Worm (Caenorhabditis elegans) whole organism, L4 larva: ENCODE measurements around the gene nasp-1.

ENCODE experiments used
- R02D3.7 ChIP-seq: fragments of 150-350 bp; sonication (generic microtip); optimal IDR thresholded peaks from 3 replicates; lab custom pipeline; 2014; ENCODE audit warnings: missing biosample characterization, missing genetic modification characterization
- aly-2 ChIP-seq: sonication (generic microtip); optimal IDR thresholded peaks from 2 replicates; lab custom pipeline; 2018; ENCODE audit warnings: missing biosample characterization, missing genetic modification characterization
- ama-1 ChIP-seq: fragments of 150-350 bp; optimal IDR thresholded peaks from 2 replicates; lab custom pipeline; 2014; ENCODE audit warnings: inconsistent platforms, mixed read lengths
- fkh-10 ChIP-seq: fragments of 150-350 bp; optimal IDR thresholded peaks from 2 replicates; lab custom pipeline; 2014; ENCODE audit warnings: missing biosample characterization, missing genetic modification reagents, missing genetic modification characterization
- fos-1 ChIP-seq: fragments of 150-350 bp; optimal IDR thresholded peaks from 2 replicates; lab custom pipeline; 2014; ENCODE audit warnings: missing biosample characterization, missing genetic modification characterization
- gei-8 ChIP-seq: fragments of 200-800 bp; sonication (Bioruptor generic); optimal IDR thresholded peaks from 2 replicates; lab custom pipeline; 2018; ENCODE audit warnings: mild to moderate bottlenecking, missing genetic modification characterization, missing compliant biosample characterization
- lsy-2 ChIP-seq, 2 experiments: fragments of 150-350 bp in 1 of 2; sonication (generic microtip) in 1 of 2; optimal IDR thresholded peaks; 2 replicates each; lab custom pipeline; 2014 to 2017; ENCODE audit warnings: missing biosample characterization in 2 of 2, missing genetic modification characterization in 2 of 2
- madf-5 ChIP-seq, 2 experiments: fragments of 200-800 bp; sonication (Bioruptor generic); IDR thresholded peaks; 2 replicates each; pipeline ENCODE4 v1.3.6; 2022; ENCODE audit warnings: missing compliant biosample characterization in 2 of 2, missing genetic modification characterization in 2 of 2
- nhr-28 ChIP-seq: fragments of 150-350 bp; optimal IDR thresholded peaks from 2 replicates; lab custom pipeline; 2014; ENCODE audit warnings: missing biosample characterization, missing genetic modification characterization
- nhr-41 ChIP-seq: fragments of 200-800 bp; sonication (Bioruptor generic); IDR thresholded peaks from 2 replicates; pipeline ENCODE4 v1.3.6; 2022; ENCODE audit warnings: missing genetic modification reagents, missing genetic modification characterization, missing compliant biosample characterization
- unc-62 ChIP-seq, 3 experiments: fragments of 150-350 bp in 1 of 3; sonication (generic microtip); optimal IDR thresholded peaks in 2 of 3; peaks in 1 of 3; 1 replicate in 1 of 3; 2 replicates in 2 of 3; lab custom pipeline; 2014 to 2017; ENCODE audit warnings: missing biosample characterization in 3 of 3, missing genetic modification characterization in 3 of 3, missing genetic modification reagents in 3 of 3, missing genotype in 1 of 3
- vab-7 ChIP-seq: fragments of 200-800 bp; sonication (Bioruptor generic); IDR thresholded peaks from 2 replicates; pipeline ENCODE4 v1.3.6; 2022; ENCODE audit warnings: missing genetic modification reagents, missing genetic modification characterization, missing compliant biosample characterization
- zag-1 ChIP-seq: fragments of 150-350 bp; optimal IDR thresholded peaks from 2 replicates; lab custom pipeline; 2014; ENCODE audit warnings: missing biosample characterization, missing genetic modification characterization
- ztf-11 ChIP-seq: fragments of 150-350 bp; optimal IDR thresholded peaks from 2 replicates; lab custom pipeline; 2014; ENCODE audit warnings: missing biosample characterization, missing genetic modification characterization

DNA sequence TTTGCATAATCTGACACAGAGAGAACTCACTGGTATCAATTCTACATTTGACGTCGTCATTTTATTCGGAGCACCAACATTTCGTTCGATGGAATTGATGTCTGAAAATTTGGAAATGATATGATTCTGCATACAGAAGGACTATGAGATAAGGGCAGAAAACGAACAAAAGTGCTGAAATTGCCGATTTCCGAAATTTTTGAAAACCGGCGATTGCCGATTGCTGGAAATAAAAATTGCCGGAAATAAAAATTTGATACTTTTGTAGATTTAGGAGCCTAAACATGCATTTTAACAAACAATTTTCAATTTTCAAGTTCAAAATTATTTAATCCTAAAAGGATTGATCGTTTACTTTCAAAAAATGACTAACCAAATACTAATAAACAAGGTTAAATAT is 17.1 kb upstream of the nasp-1 start, which contains the start of gene unc-53:
- TF ChIP-seq aly-2 (no peak), nhr-28 (tag; lab: Kevin White, UChicago) (no peak), unc-62 (GFP tag; optimal IDR thresholded peaks at IDR 0.05 in 1 of 2; lab: Kevin White, UChicago) (no peak), unc-62 (tag; optimal IDR thresholded peaks at IDR 0.05; lab: Kevin White, UChicago) (no peak), madf-5 (GFP tag; IDR thresholded peaks at IDR 0.05; lab: Robert Waterston, UW) (no peak), vab-7 (GFP tag; lab: Robert Waterston, UW) (no peak), zag-1 (tag; lab: Kevin White, UChicago) (no peak), ama-1 (no peak), nhr-41 (GFP tag; lab: Robert Waterston, UW) (no peak), gei-8 (GFP tag; lab: Kevin White, UChicago) (no peak), R02D3.7 (tag; lab: Kevin White, UChicago) (no peak), fos-1 (no peak), lsy-2 (tag; optimal IDR thresholded peaks at IDR 0.05; lab: Kevin White, UChicago) (no peak), fkh-10 (GFP tag; lab: Kevin White, UChicago) (no peak), ztf-11 (tag; lab: Kevin White, UChicago) (no peak)
